Worm (Caenorhabditis elegans) whole organism, midembryonic: Measurements from ENCODE around the gene npp-27.

Source experiments
- T22C8.4 ChIP-seq: fragments of 200-800 bp; sonication (Bioruptor generic); IDR thresholded peaks from 2 replicates; pipeline ENCODE4 v1.3.6; 2022; ENCODE audit warnings: missing genetic modification characterization, missing compliant biosample characterization
- cog-1 ChIP-seq: sonication (generic microtip); optimal IDR thresholded peaks from 2 replicates; lab custom pipeline; 2016; ENCODE audit warnings: missing genetic modification characterization, missing compliant biosample characterization
- flt-1 ChIP-seq: fragments of 200-800 bp; sonication (Bioruptor generic); IDR thresholded peaks from 2 replicates; pipeline ENCODE4 v1.3.6; 2022; ENCODE audit warnings: missing genetic modification characterization, missing compliant biosample characterization
- klf-2 ChIP-seq: fragments of 200-800 bp; sonication (Bioruptor generic); conservative IDR thresholded peaks from 2 replicates; pipeline ENCODE4 v1.3.6; 2022; ENCODE audit warnings: missing genetic modification reagents, missing genetic modification characterization, missing compliant biosample characterization
- med-1 ChIP-seq: sonication (generic microtip); optimal IDR thresholded peaks from 2 replicates; lab custom pipeline; 2017; ENCODE audit warnings: missing genetic modification characterization, mild to moderate bottlenecking, missing compliant biosample characterization, antibody characterized with exemption, missing genetic modification reagents; ENCODE audit not compliant: insufficient read depth
- ref-1 ChIP-seq: fragments of 200-800 bp; sonication (Bioruptor generic); conservative IDR thresholded peaks from 2 replicates; pipeline ENCODE4 v1.3.6; 2022; ENCODE audit warnings: missing genetic modification reagents, missing genetic modification characterization, missing compliant biosample characterization
- tab-1 ChIP-seq: fragments of 200-800 bp; sonication (Bioruptor generic); IDR thresholded peaks from 2 replicates; pipeline ENCODE4 v1.3.6; 2022; ENCODE audit warnings: missing genetic modification characterization, missing compliant biosample characterization
- ztf-23 ChIP-seq: fragments of 200-800 bp; sonication (Bioruptor generic); IDR thresholded peaks from 2 replicates; pipeline ENCODE4 v1.3.6; 2022; ENCODE audit warnings: missing genetic modification reagents, missing genetic modification characterization, missing compliant biosample characterization
- ztf-29 ChIP-seq: fragments of 200-800 bp; sonication (Bioruptor generic); IDR thresholded peaks from 2 replicates; pipeline ENCODE4 v1.3.6; 2022; ENCODE audit warnings: missing genetic modification reagents, missing genetic modification characterization, missing compliant biosample characterization

DNA sequence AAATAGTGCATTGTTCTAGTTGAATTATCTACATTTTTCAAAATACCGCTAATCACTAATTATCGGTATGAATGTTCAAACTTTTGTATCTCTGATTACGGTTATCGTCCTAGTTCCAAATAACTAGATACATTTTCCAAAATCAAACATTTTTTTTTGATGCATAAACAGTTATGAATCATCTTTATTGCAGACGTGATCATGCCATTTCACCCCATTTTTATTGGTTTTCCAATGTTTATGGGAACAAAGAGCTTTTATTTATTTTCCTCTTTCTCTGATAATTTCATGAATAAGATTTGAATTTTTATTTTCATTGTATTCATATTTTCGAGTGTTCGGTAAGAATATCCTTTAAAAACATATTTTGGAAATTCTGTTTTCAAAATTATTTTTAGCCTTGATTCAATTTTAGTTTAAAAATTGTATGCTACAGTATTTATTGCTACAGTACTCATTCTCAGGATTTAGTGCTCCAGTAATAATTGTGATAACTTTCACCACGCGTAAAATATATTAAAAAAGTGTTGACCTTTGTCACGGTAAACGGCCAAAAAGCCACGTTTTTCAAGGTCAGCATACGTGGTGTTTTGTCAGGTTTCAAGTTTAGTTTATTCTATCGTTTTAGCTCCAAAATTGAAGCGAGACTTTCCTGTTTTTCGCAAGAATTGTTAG is 46.7 kb upstream of the npp-27 start, which contains the start of gene csr-1:
- TF ChIP-seq ztf-23 (GFP tag; lab: Robert Waterston, UW) = no peak
- TF ChIP-seq ref-1 (GFP tag; lab: Robert Waterston, UW) = no peak
- no peak for TF ChIP-seq cog-1
- no peak for TF ChIP-seq tab-1
- no peak for TF ChIP-seq ztf-29 (GFP tag; lab: Robert Waterston, UW)
- no peak for TF ChIP-seq med-1
- no peak for TF ChIP-seq flt-1
- no peak for TF ChIP-seq T22C8.4 (GFP tag; lab: Robert Waterston, UW)
- TF ChIP-seq klf-2 = no peak
